Fruit fly (Drosophila melanogaster) whole organism, pupa: ENCODE data around the gene CG13924.

Experiments
- CG13204 ChIP-seq: fragments of 200-800 bp; sonication (Bioruptor generic); optimal IDR thresholded peaks from 2 replicates; lab custom pipeline; 2018; ENCODE audit warnings: missing biosample characterization, mild to moderate bottlenecking, missing genetic modification characterization, moderate library complexity
- CG17806 ChIP-seq: fragments of 200-800 bp; sonication (Bioruptor generic); optimal IDR thresholded peaks from 2 replicates; lab custom pipeline; 2018; ENCODE audit warnings: missing biosample characterization, mild to moderate bottlenecking, missing genetic modification characterization, moderate library complexity
- CG4496 ChIP-seq: fragments of 200-800 bp; sonication (Bioruptor generic); IDR thresholded peaks from 3 replicates; pipeline ENCODE4 v1.3.6; 2022; ENCODE audit warnings: missing biosample characterization, missing genetic modification characterization
- CG9948 ChIP-seq: fragments of 200-800 bp; sonication (Bioruptor generic); optimal IDR thresholded peaks from 2 replicates; lab custom pipeline; 2018; ENCODE audit warnings: missing biosample characterization, mild to moderate bottlenecking, missing genetic modification characterization, moderate library complexity
- fd96Ca ChIP-seq: fragments of 200-800 bp; sonication (Bioruptor generic); IDR thresholded peaks from 3 replicates; pipeline ENCODE4 v1.3.6; 2022; ENCODE audit warnings: missing biosample characterization, missing genetic modification characterization

- peak; percentile 33; the same call in 1 of the 3 replicates for TF ChIP-seq fd96Ca
- TF ChIP-seq CG4496 (GFP tag; lab: Robert Waterston, UW): peak; percentile 67; the same call in 2 of the 3 replicates
- TF ChIP-seq CG17806 (tag; lab: Kevin White, UChicago): peak; percentile 26
- TF ChIP-seq CG9948 (tag; lab: Kevin White, UChicago): peak; percentile 30
- TF ChIP-seq CG13204: no peak
Observed at dm6 chr3L:1868841-1869240, 978 bp upstream of the CG13924 start.
